Fruit fly (Drosophila melanogaster): Measurements from ENCODE around the gene Mp.

The Mp gene

DNA sequence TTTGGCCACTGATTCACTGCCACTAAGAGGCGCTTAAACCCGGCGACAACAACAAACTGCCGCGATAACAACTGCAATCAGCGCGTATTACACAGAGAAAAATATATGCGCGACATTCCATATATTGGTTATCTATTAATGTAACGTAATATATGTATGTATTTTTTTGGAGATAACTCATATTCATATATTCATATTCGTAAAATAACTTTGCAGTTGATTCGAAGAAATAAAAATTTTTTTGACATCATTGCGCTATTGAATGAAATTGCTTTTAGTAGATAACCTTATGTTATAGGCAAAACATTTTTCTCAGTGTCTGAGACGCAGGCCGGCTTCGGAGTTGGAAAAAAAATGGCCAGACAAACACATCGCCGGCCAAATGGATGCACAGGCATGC lies 1.7 kb upstream of the Mp start (continued):
- TF ChIP-seq Hr78 (GFP tag; optimal IDR thresholded peaks at IDR 0.05) (no peak), knrl (GFP tag; IDR thresholded peaks at IDR 0.05; ENCODE audit: partially characterized antibody) (no peak), CG10565 (GFP tag; optimal IDR thresholded peaks at IDR 0.05) (no peak), Ptx1 (GFP tag; IDR thresholded peaks at IDR 0.05) (0 out of 2 replicates have a peak, but pooled peaks have one; percentile 35), pnt (GFP tag; optimal IDR thresholded peaks at IDR 0.05) (no peak), croc (GFP tag; conservative IDR thresholded peaks at IDR 0.05) (no peak), CG14710 (tag; optimal IDR thresholded peaks at IDR 0.05) (no peak), CG17328 (GFP tag; IDR thresholded peaks at IDR 0.05) (no peak), Tbp (GFP tag; optimal IDR thresholded peaks at IDR 0.05) (no peak), Rfx (GFP tag; IDR thresholded peaks at IDR 0.05) (0 out of 2 replicates have a peak, but pooled peaks have one; percentile 10), eyg (GFP tag; optimal IDR thresholded peaks at IDR 0.05) (no peak), TFAM (GFP tag; optimal IDR thresholded peaks at IDR 0.05) (no peak), CG11247 (GFP tag; IDR thresholded peaks at IDR 0.05) (no peak), Aef1 (GFP tag; IDR thresholded peaks at IDR 0.05) (no peak), CG1603 (tag; optimal IDR thresholded peaks at IDR 0.05) (peak; percentile 17), CG1529 (GFP tag; optimal IDR thresholded peaks at IDR 0.05) (no peak), CG10959 (GFP tag; IDR thresholded peaks at IDR 0.05) (no peak), zfh1 (GFP tag; IDR thresholded peaks at IDR 0.05) (no peak), CG31365 (tag; optimal IDR thresholded peaks at IDR 0.05) (no peak), CG16863 (GFP tag; optimal IDR thresholded peaks at IDR 0.05) (no peak), BtbVII (GFP tag; optimal IDR thresholded peaks at IDR 0.05) (no peak), CG2889 (GFP tag; IDR thresholded peaks at IDR 0.05) (no peak), Hmx (GFP tag; optimal IDR thresholded peaks at IDR 0.05) (no peak), pb (GFP tag; optimal IDR thresholded peaks at IDR 0.05) (no peak), oc (tag; optimal IDR thresholded peaks at IDR 0.05) (no peak), CG13775 (GFP tag; optimal IDR thresholded peaks at IDR 0.05) (no peak), CG15073 (GFP tag; optimal IDR thresholded peaks at IDR 0.05) (no peak), B-H1 (GFP tag; IDR thresholded peaks at IDR 0.05) (no peak), CG18619 (GFP tag; optimal IDR thresholded peaks at IDR 0.05) (no peak), nmo (GFP tag; optimal IDR thresholded peaks at IDR 0.05) (peak; percentile 20), crp (GFP tag; optimal IDR thresholded peaks at IDR 0.05) (no peak), Drgx (GFP tag; IDR thresholded peaks at IDR 0.05) (peak; percentile 65), esg (GFP tag; conservative IDR thresholded peaks at IDR 0.05) (0 out of 2 replicates have a peak, but pooled peaks have one; percentile 15), CG11696 (GFP tag; IDR thresholded peaks at IDR 0.05) (no peak), jumu (GFP tag; optimal IDR thresholded peaks at IDR 0.05) (no peak), B-H2 (GFP tag; optimal IDR thresholded peaks at IDR 0.05) (no peak), CG11456 (GFP tag; IDR thresholded peaks at IDR 0.05) (no peak), BEAF-32 (GFP tag; optimal IDR thresholded peaks at IDR 0.05) (no peak), mirr (GFP tag; optimal IDR thresholded peaks at IDR 0.05) (no peak), GATAe (GFP tag; conservative IDR thresholded peaks at IDR 0.05) (no peak), CG7271 (tag; optimal IDR thresholded peaks at IDR 0.05) (no peak), scrt (GFP tag; optimal IDR thresholded peaks at IDR 0.05) (no peak), toy (GFP tag; IDR thresholded peaks at IDR 0.05) (no peak), org-1 (GFP tag; optimal IDR thresholded peaks at IDR 0.05) (no peak), sens (GFP tag) (peak; percentile 80), hkb (optimal IDR thresholded peaks at IDR 0.05) (no peak), hkb (GFP tag; IDR thresholded peaks at IDR 0.05) (0 out of 2 replicates have a peak, but pooled peaks have one; percentile 16), tgo (GFP tag; IDR thresholded peaks at IDR 0.05) (no peak), CG6683 (GFP tag; optimal IDR thresholded peaks at IDR 0.05) (no peak), cad (GFP tag; optimal IDR thresholded peaks at IDR 0.05) (no peak), chm (GFP tag; IDR thresholded peaks at IDR 0.05) (no peak), CG15601 (tag; optimal IDR thresholded peaks at IDR 0.05) (no peak), CG1602 (GFP tag; optimal IDR thresholded peaks at IDR 0.05) (no peak)
